Worm (Caenorhabditis elegans) whole organism, early embryonic: ENCODE results near the gene gcl-1.

Source experiments
- aly-1 ChIP-seq: sonication (generic microtip); optimal IDR thresholded peaks from 2 replicates; lab custom pipeline; 2016; ENCODE audit warnings: missing genetic modification characterization, missing compliant biosample characterization
- ama-1 ChIP-seq: fragments of 150-350 bp; optimal IDR thresholded peaks from 2 replicates; lab custom pipeline; 2014
- ceh-36 ChIP-seq: sonication (generic microtip); optimal IDR thresholded peaks from 2 replicates; lab custom pipeline; 2016; ENCODE audit warnings: missing genetic modification characterization, inconsistent platforms, missing compliant biosample characterization
- hmbx-1 ChIP-seq: sonication (generic microtip); optimal IDR thresholded peaks from 2 replicates; lab custom pipeline; 2016; ENCODE audit warnings: mild to moderate bottlenecking, missing genetic modification characterization, missing compliant biosample characterization
- hnd-1 ChIP-seq: sonication (generic microtip); optimal IDR thresholded peaks from 2 replicates; lab custom pipeline; 2016; ENCODE audit warnings: missing genetic modification characterization, missing compliant biosample characterization
- pes-1 ChIP-seq: fragments of 200-800 bp; sonication (Bioruptor generic); IDR thresholded peaks from 2 replicates; pipeline ENCODE4 v1.3.6; 2022; ENCODE audit warnings: missing genetic modification reagents, missing genetic modification characterization, missing compliant biosample characterization
- scrt-1 ChIP-seq: fragments of 200-800 bp; sonication (Bioruptor generic); IDR thresholded peaks from 2 replicates; pipeline ENCODE4 v1.3.6; 2022; ENCODE audit warnings: missing genetic modification characterization, missing compliant biosample characterization
- sea-1 ChIP-seq: fragments of 200-800 bp; sonication (Bioruptor generic); conservative IDR thresholded peaks from 2 replicates; pipeline ENCODE4 v1.3.6; 2022; ENCODE audit warnings: missing genetic modification characterization, missing compliant biosample characterization
- tbx-11 ChIP-seq: fragments of 200-800 bp; sonication (Bioruptor generic); IDR thresholded peaks from 2 replicates; pipeline ENCODE4 v1.3.6; 2022; ENCODE audit warnings: missing genetic modification characterization, missing compliant biosample characterization

ce11 chrIV:13392230-13392629 lies 20.5 kb downstream of the gcl-1 start:
- TF ChIP-seq sea-1 (GFP tag; lab: Robert Waterston, UW): no peak
- no peak for TF ChIP-seq ama-1 (lab: Kevin White, UChicago)
- no peak for TF ChIP-seq scrt-1 (GFP tag; lab: Robert Waterston, UW)
- no peak for TF ChIP-seq pes-1
- TF ChIP-seq hnd-1: no peak
- TF ChIP-seq hmbx-1 (tag; lab: Kevin White, UChicago): no peak
- no peak for TF ChIP-seq aly-1 (tag; lab: Kevin White, UChicago)
- TF ChIP-seq ceh-36 (tag; lab: Kevin White, UChicago): no peak
- TF ChIP-seq tbx-11: no peak
